Worm (Caenorhabditis elegans) whole organism, mixed stage, embryonic: ENCODE results near the gene cap-1.
"Not testable (repeated sequence)": the region's sequence is repeated elsewhere in the genome, so short reads cannot be mapped to it uniquely, and the experiment has no call there.

ENCODE experiments used
- M03D4.4 ChIP-seq: sonication (generic microtip); optimal IDR thresholded peaks from 2 replicates; lab custom pipeline; 2017; ENCODE audit warnings: mild to moderate bottlenecking, missing genetic modification characterization, missing compliant biosample characterization
- bed-3 ChIP-seq: fragments of 200-800 bp; sonication (Bioruptor generic); optimal IDR thresholded peaks from 3 replicates; lab custom pipeline; 2018; ENCODE audit warnings: mild to moderate bottlenecking, missing genetic modification characterization, moderate library complexity, missing compliant biosample characterization
- blmp-1 ChIP-seq: fragments of 150-350 bp; optimal IDR thresholded peaks from 2 replicates; lab custom pipeline; 2014; ENCODE audit warnings: missing biosample characterization, missing genetic modification characterization
- ceh-39 ChIP-seq: fragments of 150-350 bp; optimal IDR thresholded peaks from 2 replicates; lab custom pipeline; 2014; ENCODE audit warnings: missing biosample characterization, missing genetic modification characterization
- ceh-83 ChIP-seq: fragments of 200-800 bp; sonication (Bioruptor generic); optimal IDR thresholded peaks from 2 replicates; lab custom pipeline; 2018; ENCODE audit warnings: mild to moderate bottlenecking, missing genetic modification characterization, missing compliant biosample characterization
- ces-1 ChIP-seq: fragments of 150-350 bp; optimal IDR thresholded peaks from 2 replicates; lab custom pipeline; 2014; ENCODE audit warnings: missing biosample characterization, missing genetic modification reagents, missing genetic modification characterization
- cnd-1 ChIP-seq: fragments of 200-800 bp; sonication (Bioruptor generic); optimal IDR thresholded peaks from 2 replicates; lab custom pipeline; 2018; ENCODE audit warnings: mild to moderate bottlenecking, missing genetic modification characterization, missing compliant biosample characterization
- drap-1 ChIP-seq: fragments of 200-800 bp; sonication (Bioruptor generic); optimal IDR thresholded peaks from 3 replicates; lab custom pipeline; 2018; ENCODE audit warnings: mild to moderate bottlenecking, missing genetic modification characterization, missing compliant biosample characterization
- elt-1 ChIP-seq: sonication (generic microtip); optimal IDR thresholded peaks from 2 replicates; lab custom pipeline; 2017; ENCODE audit warnings: missing genetic modification characterization, mild to moderate bottlenecking, missing compliant biosample characterization, antibody characterized with exemption, moderate library complexity, borderline replicate concordance; ENCODE audit not compliant: insufficient read depth
- elt-3 ChIP-seq: fragments of 150-350 bp; optimal IDR thresholded peaks from 2 replicates; lab custom pipeline; 2014; ENCODE audit warnings: missing biosample characterization, missing genetic modification characterization
- flh-1 ChIP-seq: fragments of 200-800 bp; sonication (Bioruptor generic); optimal IDR thresholded peaks from 2 replicates; lab custom pipeline; 2018; ENCODE audit warnings: mild to moderate bottlenecking, missing genetic modification characterization, moderate library complexity, missing compliant biosample characterization
- ham-2 ChIP-seq: fragments of 200-800 bp; sonication (Bioruptor generic); optimal IDR thresholded peaks from 2 replicates; lab custom pipeline; 2018; ENCODE audit warnings: mild to moderate bottlenecking, missing genetic modification characterization, missing compliant biosample characterization
- hlh-1 ChIP-seq: fragments of 150-350 bp; optimal IDR thresholded peaks from 2 replicates; lab custom pipeline; 2014; ENCODE audit warnings: missing biosample characterization, missing genetic modification reagents, missing genetic modification characterization
- lin-32 ChIP-seq: fragments of 200-800 bp; sonication (Bioruptor generic); optimal IDR thresholded peaks from 2 replicates; lab custom pipeline; 2018; ENCODE audit warnings: mild to moderate bottlenecking, missing genetic modification characterization, missing compliant biosample characterization
- lsy-2 ChIP-seq: fragments of 150-350 bp; optimal IDR thresholded peaks from 2 replicates; lab custom pipeline; 2014; ENCODE audit warnings: missing biosample characterization, missing genetic modification characterization
- mab-5 ChIP-seq: fragments of 150-350 bp; optimal IDR thresholded peaks from 2 replicates; lab custom pipeline; 2014; ENCODE audit warnings: missing biosample characterization, missing genetic modification characterization
- mep-1 ChIP-seq: fragments of 150-350 bp; optimal IDR thresholded peaks from 2 replicates; lab custom pipeline; 2017; ENCODE audit warnings: missing biosample characterization, missing genetic modification reagents, missing genetic modification characterization, inconsistent platforms
- mls-2 ChIP-seq: sonication (generic microtip); optimal IDR thresholded peaks from 2 replicates; lab custom pipeline; 2016; ENCODE audit warnings: mild to moderate bottlenecking, missing genetic modification characterization, moderate library complexity, missing compliant biosample characterization
- nhr-2 ChIP-seq: fragments of 150-350 bp; optimal IDR thresholded peaks from 2 replicates; lab custom pipeline; 2014; ENCODE audit warnings: missing biosample characterization, missing genetic modification characterization
- nhr-237 ChIP-seq: fragments of 150-350 bp; optimal IDR thresholded peaks from 2 replicates; lab custom pipeline; 2014; ENCODE audit warnings: missing biosample characterization, missing genetic modification characterization
- nhr-28 ChIP-seq: fragments of 150-350 bp; optimal IDR thresholded peaks from 2 replicates; lab custom pipeline; 2014; ENCODE audit warnings: missing biosample characterization, missing genetic modification characterization
- nhr-76 ChIP-seq: sonication (generic microtip); optimal IDR thresholded peaks from 2 replicates; lab custom pipeline; 2017; ENCODE audit warnings: missing biosample characterization, missing genetic modification characterization
- pha-4 ChIP-seq: fragments of 150-350 bp; optimal IDR thresholded peaks from 2 replicates; lab custom pipeline; 2018; ENCODE audit warnings: missing biosample characterization, missing genetic modification reagents, missing genetic modification characterization
- sem-2 ChIP-seq: fragments of 200-800 bp; sonication (Bioruptor generic); optimal IDR thresholded peaks from 2 replicates; lab custom pipeline; 2018; ENCODE audit warnings: mild to moderate bottlenecking, missing genetic modification characterization, missing compliant biosample characterization
- snpc-4 ChIP-seq: fragments of 150-350 bp; optimal IDR thresholded peaks from 2 replicates; lab custom pipeline; 2014; ENCODE audit warnings: missing biosample characterization, missing genetic modification characterization
- sptf-1 ChIP-seq: sonication (generic microtip); optimal IDR thresholded peaks from 2 replicates; lab custom pipeline; 2017; ENCODE audit warnings: mild to moderate bottlenecking, missing genetic modification characterization, moderate library complexity, missing compliant biosample characterization
- tbx-8 ChIP-seq: fragments of 200-800 bp; sonication (Bioruptor generic); optimal IDR thresholded peaks from 2 replicates; lab custom pipeline; 2018; ENCODE audit warnings: mild to moderate bottlenecking, missing genetic modification characterization, moderate library complexity, missing compliant biosample characterization
- unc-120 ChIP-seq: sonication (generic microtip); optimal IDR thresholded peaks from 2 replicates; lab custom pipeline; 2017; ENCODE audit warnings: missing genetic modification characterization, missing compliant biosample characterization; ENCODE audit not compliant: poor library complexity, severe bottlenecking
- unc-39 ChIP-seq: fragments of 150-350 bp; optimal IDR thresholded peaks from 2 replicates; lab custom pipeline; 2014; ENCODE audit warnings: missing biosample characterization, missing genetic modification characterization
- unc-62 ChIP-seq: fragments of 150-350 bp; optimal IDR thresholded peaks from 2 replicates; lab custom pipeline; 2014; ENCODE audit warnings: missing biosample characterization, missing genetic modification reagents, missing genetic modification characterization
- zip-8 ChIP-seq: fragments of 150-350 bp; optimal IDR thresholded peaks from 2 replicates; lab custom pipeline; 2014; ENCODE audit warnings: missing biosample characterization, missing genetic modification characterization
- ztf-11 ChIP-seq: fragments of 150-350 bp; optimal IDR thresholded peaks from 2 replicates; lab custom pipeline; 2014; ENCODE audit warnings: missing biosample characterization, missing genetic modification characterization

Gene cap-1

DNA sequence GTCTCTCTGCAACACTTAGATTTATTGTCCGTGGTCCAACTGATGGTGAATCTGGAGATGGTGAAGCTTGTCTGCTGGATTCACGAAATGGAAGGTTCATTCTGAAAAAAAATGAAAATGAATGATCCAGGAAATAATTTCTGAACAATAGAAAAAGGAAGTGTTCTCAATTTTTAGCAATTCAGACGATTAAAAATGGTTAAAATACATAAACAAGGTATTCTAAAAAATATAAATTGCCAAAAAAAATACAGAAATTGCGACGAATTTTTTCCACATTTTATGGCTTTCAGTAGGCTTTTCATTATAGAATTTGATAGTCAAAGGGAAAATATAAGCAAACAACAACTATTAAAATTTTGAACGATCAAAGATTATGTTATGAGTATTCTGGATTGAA lies 33.1 kb upstream of the cap-1 start, which contains the start of gene glb-2:
Gene glb-2 (minus strand): TSS at position 101 of the 400 bp plus-strand sequence.
- TF ChIP-seq lin-32 (no peak), snpc-4 (tag; lab: Kevin White, UChicago) (no peak), mep-1 (tag; lab: Kevin White, UChicago) (no peak), flh-1 (GFP tag; lab: Kevin White, UChicago) (no peak), nhr-76 (tag; lab: Kevin White, UChicago) (no peak), unc-39 (no peak), bed-3 (GFP tag; lab: Kevin White, UChicago) (no peak), cnd-1 (tag; lab: Kevin White, UChicago) (no peak), mls-2 (tag; lab: Kevin White, UChicago) (no peak), ztf-11 (no peak), mab-5 (tag; lab: Kevin White, UChicago) (no peak), nhr-2 (tag; lab: Kevin White, UChicago) (no peak), ceh-83 (GFP tag; lab: Kevin White, UChicago) (no peak), lsy-2 (tag; lab: Kevin White, UChicago) (no peak), nhr-28 (tag; lab: Kevin White, UChicago) (no peak), unc-62 (GFP tag; lab: Kevin White, UChicago) (no peak), M03D4.4 (tag; lab: Kevin White, UChicago) (no peak), hlh-1 (tag; lab: Kevin White, UChicago) (no peak)

DNA sequence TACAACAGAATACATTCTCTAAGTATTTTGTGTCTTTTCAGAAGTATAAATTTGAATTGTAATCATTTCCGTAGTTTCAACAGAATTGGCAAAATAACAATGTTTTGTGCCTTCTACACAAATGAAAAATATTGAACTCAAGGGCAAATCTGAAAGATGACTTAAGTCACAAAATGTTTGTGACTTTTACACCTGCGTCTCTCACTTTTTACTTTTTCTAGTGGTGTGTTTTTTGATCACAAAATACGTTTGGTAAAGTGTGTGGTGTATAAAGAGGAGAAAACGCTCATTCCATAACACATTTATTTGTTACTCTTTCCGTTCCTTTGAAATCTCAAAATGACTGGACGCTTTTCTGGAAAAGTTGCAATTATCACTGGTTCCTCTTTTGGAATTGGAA lies 30.6 kb upstream of the cap-1 start, which contains the start of gene C06E4.3:
Gene C06E4.3 (plus strand): TSS at position 289 of the 400 bp plus-strand sequence.
- TF ChIP-seq drap-1 (GFP tag; lab: Kevin White, UChicago) (no peak), unc-120 (tag; lab: Kevin White, UChicago) (no peak), snpc-4 (tag; lab: Kevin White, UChicago) (no peak), lsy-2 (tag; lab: Kevin White, UChicago) (no peak), ceh-83 (GFP tag; lab: Kevin White, UChicago) (no peak), blmp-1 (no peak), tbx-8 (GFP tag; lab: Kevin White, UChicago) (no peak), nhr-28 (tag; lab: Kevin White, UChicago) (no peak), zip-8 (tag; lab: Kevin White, UChicago) (no peak), mls-2 (tag; lab: Kevin White, UChicago) (no peak), lin-32 (no peak), unc-62 (GFP tag; lab: Kevin White, UChicago) (no peak), sem-2 (GFP tag; lab: Kevin White, UChicago) (no peak), ham-2 (GFP tag; lab: Kevin White, UChicago) (no peak), flh-1 (GFP tag; lab: Kevin White, UChicago) (no peak), sptf-1 (no peak)

DNA sequence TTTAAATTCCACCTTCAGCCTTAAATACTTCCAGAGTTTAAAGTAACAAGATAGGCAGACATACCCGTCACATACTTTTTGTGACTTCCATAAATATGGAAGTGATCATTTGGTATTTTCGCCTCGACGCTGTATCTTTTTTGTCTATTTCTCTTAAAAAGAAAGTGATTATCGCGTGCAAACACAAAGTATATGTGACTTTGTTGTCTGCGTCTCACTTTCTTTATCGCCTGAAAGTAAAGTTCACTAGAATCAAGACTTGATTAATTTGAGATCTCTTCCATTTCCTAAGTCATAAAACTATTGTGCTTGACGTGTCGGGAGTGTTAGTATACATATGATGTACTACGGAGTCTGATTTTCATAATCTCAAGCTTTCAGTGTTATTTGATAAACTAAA lies 28.2 kb upstream of the cap-1 start, which contains the start of gene C06E4.6:
Gene C06E4.6 (minus strand): TSS at position 51 of the 400 bp plus-strand sequence.
- TF ChIP-seq ztf-11 (no peak), sem-2 (GFP tag; lab: Kevin White, UChicago) (no peak), bed-3 (GFP tag; lab: Kevin White, UChicago) (no peak), ceh-83 (GFP tag; lab: Kevin White, UChicago) (no peak), elt-1 (tag; lab: Kevin White, UChicago) (no peak), nhr-237 (no peak), hlh-1 (tag; lab: Kevin White, UChicago) (no peak), pha-4 (tag; lab: Kevin White, UChicago) (no peak), sptf-1 (no peak), lin-32 (no peak), ceh-39 (tag; lab: Kevin White, UChicago) (no peak), tbx-8 (GFP tag; lab: Kevin White, UChicago) (no peak), unc-120 (tag; lab: Kevin White, UChicago) (no peak)

DNA sequence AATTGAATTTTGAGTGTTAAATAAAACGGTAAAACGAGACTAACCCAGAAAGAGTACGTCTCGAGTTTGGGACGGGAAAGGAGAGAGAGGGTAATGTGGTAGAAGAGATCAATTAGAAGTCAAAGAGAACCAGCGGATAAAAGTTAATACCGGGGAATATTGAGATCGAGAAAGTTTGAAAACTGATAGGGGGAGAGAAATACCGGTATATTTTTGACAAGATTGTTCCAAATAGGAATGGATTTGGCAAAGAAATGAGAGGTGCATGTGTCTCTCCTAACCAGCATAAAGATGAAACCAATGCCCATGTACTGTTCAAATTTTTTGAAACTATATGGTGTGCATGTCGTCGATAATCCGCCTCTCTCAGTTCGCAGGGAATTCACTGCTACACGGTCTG lies 24.7 kb upstream of the cap-1 start, which contains the start of gene C06E4.5:
Gene C06E4.5 (plus strand): TSS at position 301 of the 400 bp plus-strand sequence.
- not testable (repeated sequence) for TF ChIP-seq lin-32; mep-1 (tag; lab: Kevin White, UChicago); flh-1 (GFP tag; lab: Kevin White, UChicago)

DNA sequence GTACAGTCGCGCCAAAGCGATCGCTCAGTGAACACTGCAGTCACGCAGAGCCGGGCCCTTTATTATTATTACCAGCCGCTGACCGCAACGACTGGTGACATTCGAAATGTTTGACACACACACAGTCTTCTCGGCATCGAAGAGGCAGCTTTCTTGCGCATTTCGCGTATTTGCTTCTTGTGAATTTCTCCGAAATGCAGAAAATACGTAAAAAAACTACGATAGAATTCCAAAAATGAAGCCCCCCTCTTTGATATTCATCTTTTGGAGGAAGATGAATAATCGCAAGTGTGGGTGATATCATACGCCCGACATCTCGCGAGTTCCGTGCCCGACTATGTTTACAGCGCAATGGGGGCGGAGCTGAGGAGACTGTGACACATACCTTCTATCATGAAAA lies 23.2 kb upstream of the cap-1 start:
- no peak for TF ChIP-seq unc-62 (GFP tag; lab: Kevin White, UChicago)
- TF ChIP-seq tbx-8 (GFP tag; lab: Kevin White, UChicago) = no peak
- no peak for TF ChIP-seq flh-1 (GFP tag; lab: Kevin White, UChicago)
- TF ChIP-seq elt-3 (tag; lab: Kevin White, UChicago) = no peak
- no peak for TF ChIP-seq hlh-1 (tag; lab: Kevin White, UChicago)
- TF ChIP-seq nhr-28 (tag; lab: Kevin White, UChicago) = no peak
- TF ChIP-seq M03D4.4 (tag; lab: Kevin White, UChicago) = no peak
- TF ChIP-seq bed-3 (GFP tag; lab: Kevin White, UChicago) = no peak
- no peak for TF ChIP-seq ceh-83 (GFP tag; lab: Kevin White, UChicago)
- no peak for TF ChIP-seq lin-32
- TF ChIP-seq zip-8 (tag; lab: Kevin White, UChicago) = no peak
- no peak for TF ChIP-seq mep-1 (tag; lab: Kevin White, UChicago)
- no peak for TF ChIP-seq ces-1 (GFP tag; lab: Kevin White, UChicago)
